Worm (Caenorhabditis elegans) whole organism, L3 larva: ENCODE results near the gene srh-216.

Experiments used
- R02D3.7 ChIP-seq: fragments of 150-350 bp; optimal IDR thresholded peaks from 2 replicates; lab custom pipeline; 2014; ENCODE audit warnings: missing biosample characterization, missing genetic modification characterization
- jun-1 ChIP-seq: fragments of 150-350 bp; optimal IDR thresholded peaks from 2 replicates; lab custom pipeline; 2014; ENCODE audit warnings: missing biosample characterization, missing genetic modification reagents, missing genetic modification characterization
- lin-15B ChIP-seq: fragments of 150-350 bp; optimal IDR thresholded peaks from 2 replicates; lab custom pipeline; 2014; ENCODE audit warnings: missing biosample characterization, missing genetic modification characterization
- nhr-11 ChIP-seq: fragments of 150-350 bp; optimal IDR thresholded peaks from 2 replicates; lab custom pipeline; 2014; ENCODE audit warnings: missing biosample characterization, missing genetic modification characterization
- nhr-25 ChIP-seq: sonication (generic microtip); optimal IDR thresholded peaks from 2 replicates; lab custom pipeline; 2017; ENCODE audit warnings: missing biosample characterization, missing genetic modification characterization
- nhr-28 ChIP-seq: fragments of 150-350 bp; optimal IDR thresholded peaks from 2 replicates; lab custom pipeline; 2014; ENCODE audit warnings: missing biosample characterization, missing genetic modification characterization
- nhr-76 ChIP-seq: fragments of 150-350 bp; sonication (generic microtip); optimal IDR thresholded peaks from 5 replicates; lab custom pipeline; 2014; ENCODE audit warnings: missing biosample characterization, missing genetic modification characterization
- skn-1 ChIP-seq: fragments of 150-350 bp; optimal IDR thresholded peaks from 2 replicates; lab custom pipeline; 2014; ENCODE audit warnings: missing biosample characterization, missing genetic modification characterization
- ztf-11 ChIP-seq: fragments of 150-350 bp; optimal IDR thresholded peaks from 2 replicates; lab custom pipeline; 2014; ENCODE audit warnings: missing biosample characterization, missing genetic modification characterization

ce11 chrV:16788967-16789366 lies 38.4 kb downstream of the srh-216 start, which contains the start of gene immt-2:
- TF ChIP-seq R02D3.7 (tag; lab: Kevin White, UChicago) = no peak
- no peak for TF ChIP-seq lin-15B (tag; lab: Kevin White, UChicago)
- TF ChIP-seq skn-1 (tag; lab: Kevin White, UChicago) = no peak
- no peak for TF ChIP-seq jun-1 (tag; lab: Kevin White, UChicago)
- no peak for TF ChIP-seq nhr-11 (tag; lab: Kevin White, UChicago)
- no peak for TF ChIP-seq nhr-28 (tag; lab: Kevin White, UChicago)
- no peak for TF ChIP-seq nhr-76 (tag; lab: Kevin White, UChicago)
- no peak for TF ChIP-seq nhr-25 (tag; lab: Kevin White, UChicago)
- TF ChIP-seq ztf-11 (tag; lab: Kevin White, UChicago) = no peak
